Fruit fly (Drosophila melanogaster): ENCODE measurements around the gene Rab9Db.

Gene Rab9Db

dm6 chrX:10580459-10581103, 42.4 kb downstream of the Rab9Db start:
- TF ChIP-seq EcR (GFP tag; optimal IDR thresholded peaks at IDR 0.05) (peak; percentile 43), Ets98B (GFP tag; IDR thresholded peaks at IDR 0.05) (no peak), CG8301 (tag; optimal IDR thresholded peaks at IDR 0.05) (peak; percentile 17), D1 (tag; optimal IDR thresholded peaks at IDR 0.05) (no peak), CG4496 (GFP tag; IDR thresholded peaks at IDR 0.05) (no peak), CG8159 (tag; optimal IDR thresholded peaks at IDR 0.05) (peak; percentile 64), CG14655 (GFP tag; optimal IDR thresholded peaks at IDR 0.05) (peak; percentile 41), CG10348 (GFP tag; IDR thresholded peaks at IDR 0.05) (no peak), CG17806 (tag; optimal IDR thresholded peaks at IDR 0.05) (peak; percentile 30), CG12605 (GFP tag; IDR thresholded peaks at IDR 0.05) (no peak), Pif1B (GFP tag; optimal IDR thresholded peaks at IDR 0.05) (no peak), rn (GFP tag; IDR thresholded peaks at IDR 0.05) (no peak), gl (tag; optimal IDR thresholded peaks at IDR 0.05) (peak; percentile 7), fd96Ca (GFP tag; IDR thresholded peaks at IDR 0.05) (no peak), CG32121 (GFP tag; IDR thresholded peaks at IDR 0.05) (no peak), CG34367 (tag; optimal IDR thresholded peaks at IDR 0.05) (peak; percentile 5), CG9948 (tag; optimal IDR thresholded peaks at IDR 0.05) (peak; percentile 41), Snoo (tag; optimal IDR thresholded peaks at IDR 0.05) (no peak), CG15710 (tag; optimal IDR thresholded peaks at IDR 0.05) (peak; percentile 49), CG13204 (GFP tag; optimal IDR thresholded peaks at IDR 0.05) (peak; percentile 17), Pif1A (GFP tag; optimal IDR thresholded peaks at IDR 0.05) (peak; percentile 52)

- TF ChIP-seq CG12605 (GFP tag; IDR thresholded peaks at IDR 0.05) (no peak), fd96Ca (GFP tag; IDR thresholded peaks at IDR 0.05) (no peak), CG4496 (GFP tag; IDR thresholded peaks at IDR 0.05) (no peak)
Observed at dm6 chrX:10579569-10579968, 43.5 kb downstream of the Rab9Db start.

- TF ChIP-seq EcR (GFP tag; optimal IDR thresholded peaks at IDR 0.05), result no peak
- no peak for TF ChIP-seq CG13204 (GFP tag; optimal IDR thresholded peaks at IDR 0.05)
- peak; percentile 84 for TF ChIP-seq CG12605 (GFP tag; IDR thresholded peaks at IDR 0.05)
- TF ChIP-seq CG8301 (tag; optimal IDR thresholded peaks at IDR 0.05), result no peak
- no peak for TF ChIP-seq Snoo (tag; optimal IDR thresholded peaks at IDR 0.05)
- TF ChIP-seq rn (GFP tag; IDR thresholded peaks at IDR 0.05), result peak; percentile 39; the same call in 1 of the 2 replicates
- no peak for TF ChIP-seq D1 (tag; optimal IDR thresholded peaks at IDR 0.05)
- no peak for TF ChIP-seq CG17806 (tag; optimal IDR thresholded peaks at IDR 0.05)
- TF ChIP-seq CG10348 (GFP tag; IDR thresholded peaks at IDR 0.05), result no peak
- no peak for TF ChIP-seq Pif1B (GFP tag; optimal IDR thresholded peaks at IDR 0.05)
- no peak for TF ChIP-seq gl (tag; optimal IDR thresholded peaks at IDR 0.05)
- TF ChIP-seq CG14655 (GFP tag; optimal IDR thresholded peaks at IDR 0.05), result no peak
- peak; percentile 73; the same call in 1 of the 2 replicates for TF ChIP-seq CG32121 (GFP tag; IDR thresholded peaks at IDR 0.05)
- TF ChIP-seq CG34367 (tag; optimal IDR thresholded peaks at IDR 0.05), result no peak
- no peak for TF ChIP-seq CG9948 (tag; optimal IDR thresholded peaks at IDR 0.05)
- TF ChIP-seq CG8159 (tag; optimal IDR thresholded peaks at IDR 0.05), result no peak
- TF ChIP-seq Pif1A (GFP tag; optimal IDR thresholded peaks at IDR 0.05), result peak; percentile 53
- no peak for TF ChIP-seq CG15710 (tag; optimal IDR thresholded peaks at IDR 0.05)
- TF ChIP-seq CG4496 (GFP tag; IDR thresholded peaks at IDR 0.05), result peak; percentile 80
- TF ChIP-seq Ets98B (GFP tag; IDR thresholded peaks at IDR 0.05), result peak; percentile 84
- TF ChIP-seq fd96Ca (GFP tag; IDR thresholded peaks at IDR 0.05), result peak; percentile 58; the same call in 1 of the 3 replicates
Observed at dm6 chrX:10577773-10578172, 45.3 kb downstream of the Rab9Db start.

dm6 chrX:10576993-10577392, 46.0 kb downstream of the Rab9Db start:
- TF ChIP-seq CG32121 (GFP tag; IDR thresholded peaks at IDR 0.05) (no peak), Pif1B (GFP tag; optimal IDR thresholded peaks at IDR 0.05) (no peak), Ets98B (GFP tag; IDR thresholded peaks at IDR 0.05) (peak; percentile 51; the same call in 1 of the 2 replicates), CG4496 (GFP tag; IDR thresholded peaks at IDR 0.05) (peak; percentile 41; the same call in 2 of the 3 replicates), CG12605 (GFP tag; IDR thresholded peaks at IDR 0.05) (peak; percentile 17; the same call in 1 of the 2 replicates)

- TF ChIP-seq fd96Ca (GFP tag; IDR thresholded peaks at IDR 0.05) (0 out of 3 replicates have a peak, but pooled peaks have one; percentile 39), Pif1A (GFP tag; optimal IDR thresholded peaks at IDR 0.05) (peak; percentile 59), rn (GFP tag; IDR thresholded peaks at IDR 0.05) (no peak), CG10348 (GFP tag; IDR thresholded peaks at IDR 0.05) (no peak), CG8301 (tag; optimal IDR thresholded peaks at IDR 0.05) (peak; percentile 45), CG13204 (GFP tag; optimal IDR thresholded peaks at IDR 0.05) (no peak), D1 (tag; optimal IDR thresholded peaks at IDR 0.05) (no peak), Ets98B (GFP tag; IDR thresholded peaks at IDR 0.05) (peak; percentile 67), gl (tag; optimal IDR thresholded peaks at IDR 0.05) (no peak), CG4496 (GFP tag; IDR thresholded peaks at IDR 0.05) (peak; percentile 77), CG17806 (tag; optimal IDR thresholded peaks at IDR 0.05) (peak; percentile 49), Pif1B (GFP tag; optimal IDR thresholded peaks at IDR 0.05) (peak; percentile 39), CG12605 (GFP tag; IDR thresholded peaks at IDR 0.05) (peak; percentile 44; the same call in 1 of the 2 replicates), EcR (GFP tag; optimal IDR thresholded peaks at IDR 0.05) (no peak), CG9948 (tag; optimal IDR thresholded peaks at IDR 0.05) (peak; percentile 48), CG34367 (tag; optimal IDR thresholded peaks at IDR 0.05) (peak; percentile 41), CG8159 (tag; optimal IDR thresholded peaks at IDR 0.05) (peak; percentile 45), CG32121 (GFP tag; IDR thresholded peaks at IDR 0.05) (peak; percentile 68), CG14655 (GFP tag; optimal IDR thresholded peaks at IDR 0.05) (peak; percentile 55), Snoo (tag; optimal IDR thresholded peaks at IDR 0.05) (peak; percentile 18), CG15710 (tag; optimal IDR thresholded peaks at IDR 0.05) (peak; percentile 45)
Observed at dm6 chrX:10573554-10573953, 49.5 kb downstream of the Rab9Db start.
